Worm (Caenorhabditis elegans) whole organism, L4 larva: Measurements from ENCODE around the gene skr-3.

Source experiments
- D1046.2 ChIP-seq: fragments of 200-800 bp; sonication (Bioruptor generic); IDR thresholded peaks from 2 replicates; pipeline ENCODE4 v1.3.6; 2022; ENCODE audit warnings: missing genetic modification characterization, missing compliant biosample characterization
- F37D6.2 ChIP-seq: sonication (generic microtip); optimal IDR thresholded peaks from 2 replicates; lab custom pipeline; 2016; ENCODE audit warnings: mild to moderate bottlenecking, missing genetic modification characterization, missing compliant biosample characterization
- F49E8.2 ChIP-seq: sonication (generic microtip); optimal IDR thresholded peaks from 2 replicates; lab custom pipeline; 2016; ENCODE audit warnings: missing compliant biosample characterization, mild to moderate bottlenecking, missing genetic modification characterization, borderline replicate concordance
- Y5F2A.4 ChIP-seq: fragments of 200-800 bp; sonication (Bioruptor generic); optimal IDR thresholded peaks from 2 replicates; lab custom pipeline; 2018; ENCODE audit warnings: mild to moderate bottlenecking, missing genetic modification characterization, missing compliant biosample characterization
- Y75B8A.6 ChIP-seq: fragments of 200-800 bp; sonication (Bioruptor generic); IDR thresholded peaks from 2 replicates; pipeline ENCODE4 v1.3.6; 2022; ENCODE audit warnings: missing genetic modification reagents, missing genetic modification characterization, missing compliant biosample characterization
- ZK546.5 ChIP-seq, 2 experiments: sonication (generic microtip); optimal IDR thresholded peaks; 2 replicates each; lab custom pipeline; 2017; ENCODE audit warnings: missing biosample characterization in 2 of 2, missing genetic modification characterization in 2 of 2
- aha-1 ChIP-seq: fragments of 150-350 bp; peaks from one replicate; lab custom pipeline; 2014; ENCODE audit warnings: missing biosample characterization, missing genetic modification characterization
- ama-1 ChIP-seq: fragments of 150-350 bp; optimal IDR thresholded peaks from 2 replicates; lab custom pipeline; 2014; ENCODE audit warnings: inconsistent platforms, mixed read lengths
- arid-1 ChIP-seq: fragments of 200-800 bp; sonication (Bioruptor generic); conservative IDR thresholded peaks from 2 replicates; pipeline ENCODE4 v1.3.6; 2022; ENCODE audit warnings: missing genetic modification reagents, missing genetic modification characterization, missing compliant biosample characterization
- attf-4 ChIP-seq: sonication (generic microtip); optimal IDR thresholded peaks from 3 replicates; lab custom pipeline; 2017; ENCODE audit warnings: missing biosample characterization, missing genetic modification characterization
- ceh-20 ChIP-seq: fragments of 200-800 bp; sonication (Bioruptor generic); IDR thresholded peaks from 2 replicates; pipeline ENCODE4 v1.3.6; 2022; ENCODE audit warnings: missing genetic modification reagents, missing genetic modification characterization, missing compliant biosample characterization
- ceh-44 ChIP-seq: fragments of 200-800 bp; sonication (Bioruptor generic); IDR thresholded peaks from 2 replicates; pipeline ENCODE4 v1.3.6; 2022; ENCODE audit warnings: missing genetic modification reagents, missing genetic modification characterization, missing compliant biosample characterization
- daf-12 ChIP-seq: fragments of 150-350 bp; optimal IDR thresholded peaks from 2 replicates; lab custom pipeline; 2014; ENCODE audit warnings: missing biosample characterization, missing genetic modification reagents, missing genetic modification characterization
- daf-16 ChIP-seq, 3 experiments: sonication (generic microtip); optimal IDR thresholded peaks; 2 replicates each; lab custom pipeline; 2016 to 2017; ENCODE audit warnings: missing genetic modification characterization in 3 of 3, missing genetic modification reagents in 3 of 3, mild to moderate bottlenecking in 2 of 3, missing compliant biosample characterization in 2 of 3, missing biosample characterization in 1 of 3, moderate library complexity in 1 of 3
- daf-8 ChIP-seq: fragments of 200-800 bp; sonication (Bioruptor generic); IDR thresholded peaks from 2 replicates; pipeline ENCODE4 v1.3.6; 2022; ENCODE audit warnings: missing genetic modification characterization, missing compliant biosample characterization
- dmd-6 ChIP-seq: fragments of 200-800 bp; sonication (Bioruptor generic); IDR thresholded peaks from 2 replicates; pipeline ENCODE4 v1.3.6; 2022; ENCODE audit warnings: missing genetic modification reagents, missing genetic modification characterization, missing compliant biosample characterization
- duxl-1 ChIP-seq: sonication (generic microtip); optimal IDR thresholded peaks from 2 replicates; lab custom pipeline; 2016; ENCODE audit warnings: mild to moderate bottlenecking, missing genetic modification characterization, moderate library complexity, missing compliant biosample characterization; ENCODE audit not compliant: poor library complexity
- dve-1 ChIP-seq: sonication (generic microtip); optimal IDR thresholded peaks from 2 replicates; lab custom pipeline; 2017; ENCODE audit warnings: antibody characterized with exemption, mild to moderate bottlenecking, missing genetic modification characterization, missing compliant biosample characterization; ENCODE audit not compliant: insufficient read depth
- fos-1 ChIP-seq: fragments of 150-350 bp; optimal IDR thresholded peaks from 2 replicates; lab custom pipeline; 2014; ENCODE audit warnings: missing biosample characterization, missing genetic modification characterization
- hif-1 ChIP-seq, 2 experiments: sonication (generic microtip); optimal IDR thresholded peaks; 2 replicates each; lab custom pipeline; 2016 to 2017; ENCODE audit warnings: missing compliant biosample characterization in 2 of 2, missing genetic modification characterization in 2 of 2, missing genetic modification reagents in 2 of 2, missing genotype in 2 of 2, mild to moderate bottlenecking in 1 of 2
- lin-13 ChIP-seq: fragments of 150-350 bp; optimal IDR thresholded peaks from 2 replicates; lab custom pipeline; 2014; ENCODE audit warnings: missing biosample characterization, missing genetic modification reagents, missing genetic modification characterization
- lin-29 ChIP-seq: fragments of 200-800 bp; sonication (Bioruptor generic); IDR thresholded peaks from 2 replicates; pipeline ENCODE4 v1.3.6; 2022; ENCODE audit warnings: missing genetic modification reagents, missing genetic modification characterization, missing compliant biosample characterization
- lin-38 ChIP-seq: fragments of 200-800 bp; sonication (Bioruptor generic); IDR thresholded peaks from 2 replicates; pipeline ENCODE4 v1.3.6; 2022; ENCODE audit warnings: missing genetic modification reagents, missing genetic modification characterization, missing compliant biosample characterization
- mes-2 ChIP-seq: sonication (generic microtip); optimal IDR thresholded peaks from 2 replicates; lab custom pipeline; 2016; ENCODE audit warnings: missing genotype, mild to moderate bottlenecking, missing genetic modification characterization, missing compliant biosample characterization; ENCODE audit not compliant: poor library complexity, severe bottlenecking
- nhr-28 ChIP-seq: fragments of 150-350 bp; optimal IDR thresholded peaks from 2 replicates; lab custom pipeline; 2014; ENCODE audit warnings: missing biosample characterization, missing genetic modification characterization
- pha-4 ChIP-seq, 2 experiments: fragments of 150-350 bp in 1 of 2; fragments of 200-800 bp in 1 of 2; sonication (Bioruptor generic) in 1 of 2; IDR thresholded peaks in 1 of 2; optimal IDR thresholded peaks in 1 of 2; 2 replicates each; pipeline versions ENCODE4 v1.3.6 to Lab custom; 2014 to 2022; ENCODE audit warnings: missing genetic modification characterization in 2 of 2, missing genetic modification reagents in 2 of 2, missing biosample characterization in 1 of 2, missing compliant biosample characterization in 1 of 2
- php-3 ChIP-seq: fragments of 200-800 bp; sonication (Bioruptor generic); IDR thresholded peaks from 2 replicates; pipeline ENCODE4 v1.3.6; 2022; ENCODE audit warnings: missing genetic modification reagents, missing genetic modification characterization, missing compliant biosample characterization
- pqm-1 ChIP-seq: sonication (generic microtip); optimal IDR thresholded peaks from 2 replicates; lab custom pipeline; 2017; ENCODE audit warnings: missing biosample characterization, missing genetic modification characterization
- snpc-1.2 ChIP-seq: fragments of 200-800 bp; sonication (Bioruptor generic); IDR thresholded peaks from 2 replicates; pipeline ENCODE4 v1.3.6; 2022; ENCODE audit warnings: missing genetic modification reagents, missing genetic modification characterization, missing compliant biosample characterization
- spr-1 ChIP-seq: sonication (generic microtip); optimal IDR thresholded peaks from 2 replicates; lab custom pipeline; 2016; ENCODE audit warnings: mild to moderate bottlenecking, missing genetic modification characterization, missing compliant biosample characterization
- zip-11 ChIP-seq: fragments of 200-800 bp; sonication (Bioruptor generic); IDR thresholded peaks from 2 replicates; pipeline ENCODE4 v1.3.6; 2022; ENCODE audit warnings: missing genetic modification characterization, missing compliant biosample characterization
- zip-2 ChIP-seq: fragments of 150-350 bp; optimal IDR thresholded peaks from 2 replicates; lab custom pipeline; 2014; ENCODE audit warnings: missing biosample characterization, missing genetic modification characterization
- ztf-7 ChIP-seq: fragments of 150-350 bp; optimal IDR thresholded peaks from 2 replicates; lab custom pipeline; 2014; ENCODE audit warnings: missing biosample characterization, missing genetic modification characterization

The skr-3 gene

ce11 chrV:16118601-16119000 lies 2.3 kb upstream of the skr-3 start, which contains the start of gene str-103:
Gene str-103 (minus strand): TSS chrV:16118701.
- no peak for TF ChIP-seq lin-29 (GFP tag; lab: Robert Waterston, UW)

- TF ChIP-seq lin-13 (GFP tag; lab: Kevin White, UChicago) = no peak
- TF ChIP-seq arid-1 = no peak
- no peak for TF ChIP-seq lin-38 (GFP tag; lab: Robert Waterston, UW)
- peak; percentile 78 for TF ChIP-seq aha-1 (tag; lab: Kevin White, UChicago)
- no peak for TF ChIP-seq snpc-1.2
- TF ChIP-seq daf-12 (tag; lab: Kevin White, UChicago) = no peak
- TF ChIP-seq F37D6.2 (tag; lab: Kevin White, UChicago) = no peak
- no peak for TF ChIP-seq ama-1 (lab: Kevin White, UChicago)
Measured at ce11 chrV:16120499-16120898, 385 bp upstream of the skr-3 start.

- TF ChIP-seq daf-8 = no peak
- no peak for TF ChIP-seq ceh-20 (GFP tag; lab: Robert Waterston, UW)
- TF ChIP-seq zip-2 (tag; lab: Kevin White, UChicago) = no peak
- TF ChIP-seq pha-4 (GFP tag; IDR thresholded peaks at IDR 0.05; lab: Robert Waterston, UW) = no peak
- TF ChIP-seq pha-4 (tag; optimal IDR thresholded peaks at IDR 0.05; lab: Kevin White, UChicago) = peak; percentile 7
- no peak for TF ChIP-seq spr-1
- TF ChIP-seq pqm-1 (tag; lab: Kevin White, UChicago) = peak; percentile 1
- TF ChIP-seq daf-16 (GFP tag; optimal IDR thresholded peaks at IDR 0.05; lab: Kevin White, UChicago) = no peak
- TF ChIP-seq daf-16 (tag; optimal IDR thresholded peaks at IDR 0.05; lab: Kevin White, UChicago) = peak; percentile 29
- peak; percentile 60 for TF ChIP-seq nhr-28 (tag; lab: Kevin White, UChicago)
- peak; percentile 12; the same call in 1 of the 2 replicates for TF ChIP-seq dmd-6 (GFP tag; lab: Robert Waterston, UW)
- peak; percentile 32 for TF ChIP-seq dve-1
Measured at ce11 chrV:16121451-16121850, 567 bp downstream of the skr-3 start.

- TF ChIP-seq D1046.2 (no peak), php-3 (no peak), spr-1 (no peak), ZK546.5 (tag; optimal IDR thresholded peaks at IDR 0.05; lab: Kevin White, UChicago) (no peak), mes-2 (tag; lab: Kevin White, UChicago) (no peak), ztf-7 (tag; lab: Kevin White, UChicago) (no peak), lin-13 (GFP tag; lab: Kevin White, UChicago) (no peak), Y75B8A.6 (GFP tag; lab: Robert Waterston, UW) (no peak), ceh-44 (no peak), pqm-1 (tag; lab: Kevin White, UChicago) (no peak), attf-4 (tag; lab: Kevin White, UChicago) (no peak)
- TF ChIP-seq, all 104 proteins: peak for 0
Measured at ce11 chrV:16124739-16125138, 3.9 kb downstream of the skr-3 start, which contains the start of gene nhr-111. Gene nhr-111 (minus strand): TSS chrV:16124839.

ce11 chrV:16127401-16127800 lies 6.5 kb downstream of the skr-3 start, which contains the start of gene fbxa-143:
Gene fbxa-143 (minus strand): TSS chrV:16127501.
- peak; percentile 48 for TF ChIP-seq nhr-28 (tag; lab: Kevin White, UChicago)
- TF ChIP-seq duxl-1 (tag; lab: Kevin White, UChicago) = no peak

- TF ChIP-seq pqm-1 (tag; lab: Kevin White, UChicago) (peak; percentile 78), F49E8.2 (tag; lab: Kevin White, UChicago) (no peak), hif-1 (tag; optimal IDR thresholded peaks at IDR 0.05; lab: Kevin White, UChicago) (no peak), dve-1 (peak; percentile 38), Y5F2A.4 (GFP tag; lab: Kevin White, UChicago) (no peak), fos-1 (tag; lab: Kevin White, UChicago) (no peak), zip-11 (no peak), daf-16 (GFP tag; optimal IDR thresholded peaks at IDR 0.05; lab: Kevin White, UChicago) (no peak), daf-16 (tag; optimal IDR thresholded peaks at IDR 0.05; lab: Kevin White, UChicago) (peak; percentile 38)
Measured at ce11 chrV:16129116-16129515, 8.2 kb downstream of the skr-3 start.
